Fruit fly (Drosophila melanogaster) whole organism, wandering third instar larva: ENCODE data around the gene CG13784.

ENCODE experiments used
- CrebA ChIP-seq: fragments of 200-800 bp; sonication (Bioruptor generic); optimal IDR thresholded peaks from 2 replicates; lab custom pipeline; 2016; ENCODE audit warnings: missing biosample characterization, mild to moderate bottlenecking, missing genetic modification characterization, borderline replicate concordance
- HLH106 ChIP-seq: fragments of 200-800 bp; optimal IDR thresholded peaks from 3 replicates; lab custom pipeline; 2019; ENCODE audit warnings: missing biosample characterization, mild to moderate bottlenecking, missing genetic modification characterization, moderate library complexity
- Hr78 ChIP-seq: fragments of >200 bp; optimal IDR thresholded peaks from 2 replicates; lab custom pipeline; 2017; ENCODE audit warnings: missing biosample characterization, missing genetic modification characterization
- Myc ChIP-seq: fragments of >200 bp; optimal IDR thresholded peaks from 2 replicates; lab custom pipeline; 2017
- N ChIP-seq: fragments of >200 bp; optimal IDR thresholded peaks from 2 replicates; lab custom pipeline; 2018; ENCODE audit warnings: missing biosample characterization, missing external identifiers, missing genetic modification characterization
- Rel ChIP-seq, 2 experiments: fragments of 200-800 bp; sonication (Bioruptor generic) in 1 of 2; optimal IDR thresholded peaks; 2 replicates in 1 of 2; 3 replicates in 1 of 2; lab custom pipeline; 2016 to 2019; ENCODE audit warnings: mild to moderate bottlenecking in 2 of 2, missing biosample characterization in 2 of 2, missing genetic modification characterization in 2 of 2, moderate library complexity in 1 of 2
- Vsx2 ChIP-seq: fragments of 200-300, 225-300 bp; sonication (Bioruptor generic); optimal IDR thresholded peaks from 2 replicates; lab custom pipeline; 2018; ENCODE audit warnings: missing biosample characterization, missing genetic modification characterization; ENCODE audit not compliant: partially characterized antibody
- dmrt93B ChIP-seq: fragments of 200-800 bp; sonication (Bioruptor generic); optimal IDR thresholded peaks from 2 replicates; lab custom pipeline; 2018; ENCODE audit warnings: missing biosample characterization, mild to moderate bottlenecking, missing genetic modification characterization
- h ChIP-seq: fragments of 200-800 bp; sonication (Bioruptor generic); optimal IDR thresholded peaks from 3 replicates; lab custom pipeline; 2016; ENCODE audit warnings: missing biosample characterization, mild to moderate bottlenecking, missing genetic modification characterization
- lola ChIP-seq: fragments of >200 bp; optimal IDR thresholded peaks from 2 replicates; lab custom pipeline; 2017; ENCODE audit warnings: missing biosample characterization, missing genetic modification characterization
- pan ChIP-seq: fragments of >200 bp; optimal IDR thresholded peaks from 2 replicates; lab custom pipeline; 2017
- psq ChIP-seq: fragments of 200-800 bp; sonication (Bioruptor generic); optimal IDR thresholded peaks from 3 replicates; lab custom pipeline; 2017; ENCODE audit warnings: missing biosample characterization, mild to moderate bottlenecking, missing genetic modification characterization, moderate library complexity
- sage ChIP-seq: fragments of 200-800 bp; sonication (Bioruptor generic); optimal IDR thresholded peaks from 2 replicates; lab custom pipeline; 2016; ENCODE audit warnings: missing biosample characterization, mild to moderate bottlenecking, missing genetic modification characterization

DNA sequence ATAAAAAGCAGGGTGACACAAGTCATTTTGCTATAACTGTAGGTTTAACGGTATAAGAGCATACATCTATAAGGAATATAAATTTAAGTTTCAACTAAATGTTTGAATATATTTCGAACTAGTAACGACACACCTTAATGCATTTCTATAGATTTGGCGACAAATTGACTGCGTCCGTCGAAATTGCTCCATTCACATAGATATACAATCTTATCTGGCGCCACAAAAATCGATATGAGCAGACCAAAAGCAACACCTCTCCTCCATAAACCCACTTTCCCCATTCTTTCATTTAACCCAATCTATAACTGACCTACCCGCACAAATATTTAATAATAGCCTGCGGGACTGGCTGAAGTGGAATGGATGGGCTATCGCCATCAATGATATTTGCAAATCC, 21.2 kb downstream of the CG13784 start:
- no peak for TF ChIP-seq N (GFP tag; lab: Kevin White, UChicago)
- no peak for TF ChIP-seq Hr78 (GFP tag; lab: Kevin White, UChicago)
- no peak for TF ChIP-seq lola (GFP tag; lab: Kevin White, UChicago)
- no peak for TF ChIP-seq psq (GFP tag; lab: Kevin White, UChicago)
- no peak for TF ChIP-seq CrebA (GFP tag; lab: Kevin White, UChicago)
- TF ChIP-seq Myc (lab: Kevin White, UChicago) = no peak
- no peak for TF ChIP-seq sage (GFP tag; lab: Kevin White, UChicago)
- TF ChIP-seq dmrt93B (GFP tag; lab: Kevin White, UChicago) = no peak
- TF ChIP-seq h (GFP tag; lab: Kevin White, UChicago) = no peak
- no peak for TF ChIP-seq pan (lab: Kevin White, UChicago)
- no peak for TF ChIP-seq Vsx2
- TF ChIP-seq Rel (GFP tag; optimal IDR thresholded peaks at IDR 0.05; lab: Kevin White, UChicago) = no peak
- TF ChIP-seq Rel (tag; optimal IDR thresholded peaks at IDR 0.05; lab: Kevin White, UChicago) = no peak
- no peak for TF ChIP-seq HLH106 (tag; lab: Kevin White, UChicago)
